Worm (Caenorhabditis elegans) whole organism, L3 larva: ENCODE results near the gene M05D6.5.

ENCODE experiments used
- R02D3.7 ChIP-seq: fragments of 150-350 bp; optimal IDR thresholded peaks from 2 replicates; lab custom pipeline; 2014; ENCODE audit warnings: missing biosample characterization, missing genetic modification characterization
- ZK546.5 ChIP-seq: sonication (generic microtip); optimal IDR thresholded peaks from 2 replicates; lab custom pipeline; 2017; ENCODE audit warnings: missing biosample characterization, missing genetic modification characterization
- aly-2 ChIP-seq: fragments of 150-350 bp; optimal IDR thresholded peaks from 2 replicates; lab custom pipeline; 2014; ENCODE audit warnings: missing biosample characterization, missing genetic modification characterization
- ama-1 ChIP-seq: fragments of 150-350 bp; optimal IDR thresholded peaks from 2 replicates; lab custom pipeline; 2018
- ceh-16 ChIP-seq: sonication (generic microtip); optimal IDR thresholded peaks from 2 replicates; lab custom pipeline; 2017; ENCODE audit warnings: missing biosample characterization, missing genetic modification characterization
- ceh-28 ChIP-seq: fragments of 150-350 bp; optimal IDR thresholded peaks from 2 replicates; lab custom pipeline; 2014; ENCODE audit warnings: missing biosample characterization, missing genetic modification reagents, missing genetic modification characterization
- ceh-9 ChIP-seq: sonication (generic microtip); optimal IDR thresholded peaks from 2 replicates; lab custom pipeline; 2018; ENCODE audit warnings: missing biosample characterization, missing genetic modification characterization
- egl-27 ChIP-seq: sonication (generic microtip); optimal IDR thresholded peaks from 4 replicates; lab custom pipeline; 2017; ENCODE audit warnings: missing biosample characterization, missing genetic modification reagents, missing genetic modification characterization
- egl-5 ChIP-seq: fragments of 150-350 bp; optimal IDR thresholded peaks from 2 replicates; lab custom pipeline; 2017; ENCODE audit warnings: missing biosample characterization, missing genetic modification reagents, missing genetic modification characterization, inconsistent platforms
- elt-1 ChIP-seq: fragments of 150-350 bp; optimal IDR thresholded peaks from 2 replicates; lab custom pipeline; 2014; ENCODE audit warnings: missing biosample characterization, missing genetic modification characterization
- elt-2 ChIP-seq: sonication (generic microtip); optimal IDR thresholded peaks from 2 replicates; lab custom pipeline; 2016; ENCODE audit warnings: missing genetic modification reagents, mild to moderate bottlenecking, missing genetic modification characterization, missing compliant biosample characterization
- elt-3 ChIP-seq, 3 experiments: fragments of 150-350 bp in 1 of 3; sonication (generic microtip) in 2 of 3; optimal IDR thresholded peaks; 2 replicates in 2 of 3; 4 replicates in 1 of 3; lab custom pipeline; 2014 to 2017; ENCODE audit warnings: missing biosample characterization in 3 of 3, missing genetic modification characterization in 3 of 3
- eor-1 ChIP-seq, 2 experiments: fragments of 150-350 bp; optimal IDR thresholded peaks; 2 replicates each; lab custom pipeline; 2014 to 2018; ENCODE audit warnings: missing biosample characterization in 2 of 2, missing genetic modification characterization in 2 of 2
- fkh-10 ChIP-seq: sonication (generic microtip); optimal IDR thresholded peaks from 2 replicates; lab custom pipeline; 2017; ENCODE audit warnings: missing biosample characterization, missing genetic modification reagents, missing genetic modification characterization
- fos-1 ChIP-seq: fragments of 150-350 bp; optimal IDR thresholded peaks from 2 replicates; lab custom pipeline; 2014; ENCODE audit warnings: missing biosample characterization, missing genetic modification characterization
- jun-1 ChIP-seq: fragments of 150-350 bp; optimal IDR thresholded peaks from 2 replicates; lab custom pipeline; 2014; ENCODE audit warnings: missing biosample characterization, missing genetic modification reagents, missing genetic modification characterization
- lin-39 ChIP-seq: fragments of 150-350 bp; optimal IDR thresholded peaks from 2 replicates; lab custom pipeline; 2018; ENCODE audit warnings: missing biosample characterization, missing genetic modification reagents, missing genetic modification characterization
- lsy-12 ChIP-seq: sonication (generic microtip); optimal IDR thresholded peaks from 2 replicates; lab custom pipeline; 2016; ENCODE audit warnings: mild to moderate bottlenecking, missing genetic modification characterization, missing compliant biosample characterization
- mdl-1 ChIP-seq: fragments of 150-350 bp; optimal IDR thresholded peaks from 2 replicates; lab custom pipeline; 2014; ENCODE audit warnings: missing biosample characterization, missing genetic modification characterization
- mml-1 ChIP-seq: fragments of 150-350 bp; sonication (generic microtip); optimal IDR thresholded peaks from 3 replicates; lab custom pipeline; 2014; ENCODE audit warnings: missing biosample characterization, missing genetic modification characterization
- nfya-1 ChIP-seq: sonication (generic microtip); optimal IDR thresholded peaks from 2 replicates; lab custom pipeline; 2017; ENCODE audit warnings: missing genetic modification characterization, mild to moderate bottlenecking, missing compliant biosample characterization, antibody characterized with exemption, moderate library complexity; ENCODE audit not compliant: insufficient read depth
- nhr-11 ChIP-seq: fragments of 150-350 bp; optimal IDR thresholded peaks from 2 replicates; lab custom pipeline; 2014; ENCODE audit warnings: missing biosample characterization, missing genetic modification characterization
- nhr-12 ChIP-seq: fragments of 150-350 bp; optimal IDR thresholded peaks from 2 replicates; lab custom pipeline; 2014; ENCODE audit warnings: missing biosample characterization, missing genetic modification characterization
- nhr-237 ChIP-seq: fragments of 150-350 bp; optimal IDR thresholded peaks from 2 replicates; lab custom pipeline; 2014; ENCODE audit warnings: missing biosample characterization, missing genetic modification characterization
- nhr-25 ChIP-seq: sonication (generic microtip); optimal IDR thresholded peaks from 2 replicates; lab custom pipeline; 2017; ENCODE audit warnings: missing biosample characterization, missing genetic modification characterization
- nhr-67 ChIP-seq: fragments of 150-350 bp; optimal IDR thresholded peaks from 2 replicates; lab custom pipeline; 2014; ENCODE audit warnings: missing biosample characterization, missing genetic modification characterization
- nhr-77 ChIP-seq: fragments of 150-350 bp; optimal IDR thresholded peaks from 2 replicates; lab custom pipeline; 2014; ENCODE audit warnings: missing biosample characterization, missing genetic modification characterization
- pha-4 ChIP-seq: fragments of 150-350 bp; optimal IDR thresholded peaks from 2 replicates; lab custom pipeline; 2014; ENCODE audit warnings: missing biosample characterization, missing genetic modification reagents, missing genetic modification characterization
- pqm-1 ChIP-seq: fragments of 150-350 bp; optimal IDR thresholded peaks from 2 replicates; lab custom pipeline; 2017; ENCODE audit warnings: missing biosample characterization, missing genetic modification characterization, inconsistent platforms
- sea-2 ChIP-seq: fragments of 150-350 bp; sonication (generic microtip); optimal IDR thresholded peaks from 4 replicates; lab custom pipeline; 2014; ENCODE audit warnings: missing biosample characterization, missing genetic modification reagents, missing genetic modification characterization
- skn-1 ChIP-seq: fragments of 150-350 bp; optimal IDR thresholded peaks from 2 replicates; lab custom pipeline; 2014; ENCODE audit warnings: missing biosample characterization, missing genetic modification characterization
- snpc-4 ChIP-seq: fragments of 150-350 bp; optimal IDR thresholded peaks from 2 replicates; lab custom pipeline; 2014; ENCODE audit warnings: missing biosample characterization, missing genetic modification characterization
- tbx-2 ChIP-seq: sonication (generic microtip); optimal IDR thresholded peaks from 2 replicates; lab custom pipeline; 2016; ENCODE audit warnings: mild to moderate bottlenecking, missing genetic modification characterization, missing compliant biosample characterization
- unc-62 ChIP-seq: fragments of 150-350 bp; sonication (generic microtip); optimal IDR thresholded peaks from 4 replicates; lab custom pipeline; 2014; ENCODE audit warnings: missing biosample characterization, missing genetic modification reagents, missing genetic modification characterization
- zag-1 ChIP-seq: fragments of 150-350 bp; optimal IDR thresholded peaks from 2 replicates; lab custom pipeline; 2014; ENCODE audit warnings: missing biosample characterization, missing genetic modification characterization
- ztf-11 ChIP-seq: fragments of 150-350 bp; optimal IDR thresholded peaks from 2 replicates; lab custom pipeline; 2014; ENCODE audit warnings: missing biosample characterization, missing genetic modification characterization
- ztf-4 ChIP-seq: fragments of 150-350 bp; optimal IDR thresholded peaks from 2 replicates; lab custom pipeline; 2014; ENCODE audit warnings: missing biosample characterization, missing genetic modification characterization

Gene M05D6.5

ce11 chrII:8456681-8457389, 25.2 kb downstream of the M05D6.5 start:
- TF ChIP-seq ceh-16 (tag; lab: Kevin White, UChicago) (no peak), nhr-77 (tag; lab: Kevin White, UChicago) (no peak), ceh-9 (tag; lab: Kevin White, UChicago) (no peak), jun-1 (tag; lab: Kevin White, UChicago) (no peak), ZK546.5 (tag; lab: Kevin White, UChicago) (no peak), lsy-12 (tag; lab: Kevin White, UChicago) (no peak), ama-1 (no peak), snpc-4 (tag; lab: Kevin White, UChicago) (no peak), pha-4 (tag; lab: Kevin White, UChicago) (no peak)

ce11 chrII:8456094-8456493, 25.9 kb downstream of the M05D6.5 start, which contains the start of gene F22B5.6:
TSS of gene F22B5.6 (minus strand) at chrII:8456194.
- TF ChIP-seq zag-1 = no peak
- TF ChIP-seq ceh-9 (tag; lab: Kevin White, UChicago) = no peak
- TF ChIP-seq nhr-237 = no peak
- TF ChIP-seq ama-1 = no peak
- no peak for TF ChIP-seq eor-1 (tag; optimal IDR thresholded peaks at IDR 0.05; lab: Kevin White, UChicago)
- no peak for TF ChIP-seq aly-2 (tag; lab: Kevin White, UChicago)
- TF ChIP-seq ceh-16 (tag; lab: Kevin White, UChicago) = no peak
- TF ChIP-seq elt-3 (tag; optimal IDR thresholded peaks at IDR 0.05; lab: Kevin White, UChicago) = no peak
- TF ChIP-seq snpc-4 (tag; lab: Kevin White, UChicago) = no peak
- TF ChIP-seq nfya-1 = no peak
- no peak for TF ChIP-seq ztf-4 (tag; lab: Kevin White, UChicago)
- no peak for TF ChIP-seq tbx-2 (tag; lab: Kevin White, UChicago)
- no peak for TF ChIP-seq jun-1 (tag; lab: Kevin White, UChicago)
- TF ChIP-seq egl-5 (tag; lab: Kevin White, UChicago) = no peak
- TF ChIP-seq elt-2 = no peak

ce11 chrII:8454513-8454912, 27.5 kb downstream of the M05D6.5 start, which contains the start of gene F22B5.5:
TSS of gene F22B5.5 (minus strand) at chrII:8454613.
- TF ChIP-seq elt-1 = no peak
- TF ChIP-seq elt-2 = no peak
- no peak for TF ChIP-seq zag-1
- no peak for TF ChIP-seq mdl-1 (tag; lab: Kevin White, UChicago)
- TF ChIP-seq ceh-9 (tag; lab: Kevin White, UChicago) = no peak
- no peak for TF ChIP-seq egl-5 (tag; lab: Kevin White, UChicago)

- TF ChIP-seq pha-4 (tag; lab: Kevin White, UChicago) (peak; percentile 73), ceh-9 (tag; lab: Kevin White, UChicago) (no peak), ztf-4 (tag; lab: Kevin White, UChicago) (no peak), elt-2 (no peak), nhr-67 (tag; lab: Kevin White, UChicago) (no peak), nhr-12 (tag; lab: Kevin White, UChicago) (no peak), skn-1 (tag; lab: Kevin White, UChicago) (no peak), ztf-11 (no peak), pqm-1 (tag; lab: Kevin White, UChicago) (no peak), mdl-1 (tag; lab: Kevin White, UChicago) (no peak), lin-39 (tag; lab: Kevin White, UChicago) (peak; percentile 90), nhr-11 (tag; lab: Kevin White, UChicago) (no peak), sea-2 (GFP tag; lab: Kevin White, UChicago) (no peak), R02D3.7 (tag; lab: Kevin White, UChicago) (no peak)
These were observed 30.6 kb downstream of the M05D6.5 start for ce11 chrII:8451425-8451824.

- peak; percentile 10 for TF ChIP-seq pha-4 (tag; lab: Kevin White, UChicago)
- no peak for TF ChIP-seq lsy-12 (tag; lab: Kevin White, UChicago)
These were observed 31.3 kb downstream of the M05D6.5 start for ce11 chrII:8450750-8451149.

- TF ChIP-seq pqm-1 (tag; lab: Kevin White, UChicago) = peak; percentile 30
- no peak for TF ChIP-seq snpc-4 (tag; lab: Kevin White, UChicago)
- no peak for TF ChIP-seq zag-1
- TF ChIP-seq ceh-28 (tag; lab: Kevin White, UChicago) = no peak
- TF ChIP-seq fos-1 (tag; lab: Kevin White, UChicago) = no peak
- no peak for TF ChIP-seq mml-1
- peak; percentile 12 for TF ChIP-seq jun-1 (tag; lab: Kevin White, UChicago)
- TF ChIP-seq egl-27 (tag; lab: Kevin White, UChicago) = no peak
- no peak for TF ChIP-seq egl-5 (tag; lab: Kevin White, UChicago)
- no peak for TF ChIP-seq ceh-16 (tag; lab: Kevin White, UChicago)
- TF ChIP-seq unc-62 (GFP tag; lab: Kevin White, UChicago) = no peak
- no peak for TF ChIP-seq fkh-10 (GFP tag; lab: Kevin White, UChicago)
- TF ChIP-seq nhr-25 (tag; lab: Kevin White, UChicago) = no peak
- TF ChIP-seq nfya-1 = no peak
- TF ChIP-seq nhr-237 = no peak
- TF ChIP-seq pha-4 (tag; lab: Kevin White, UChicago) = peak; percentile 55
- no peak for TF ChIP-seq ama-1
- TF ChIP-seq eor-1 (tag; optimal IDR thresholded peaks at IDR 0.05; lab: Kevin White, UChicago) = no peak
- TF ChIP-seq sea-2 (GFP tag; lab: Kevin White, UChicago) = no peak
- no peak for TF ChIP-seq ZK546.5 (tag; lab: Kevin White, UChicago)
These were observed 32.3 kb downstream of the M05D6.5 start, which contains the start of gene F22B5.4 for ce11 chrII:8449660-8450118. TSS of gene F22B5.4 (plus strand) at chrII:8449710.
